Worm (Caenorhabditis elegans) whole organism, midembryonic: ENCODE data around the gene F26G1.1.

Experiments used
- T22C8.4 ChIP-seq: fragments of 200-800 bp; sonication (Bioruptor generic); IDR thresholded peaks from 2 replicates; pipeline ENCODE4 v1.3.6; 2022; ENCODE audit warnings: missing genetic modification characterization, missing compliant biosample characterization
- cog-1 ChIP-seq: sonication (generic microtip); optimal IDR thresholded peaks from 2 replicates; lab custom pipeline; 2016; ENCODE audit warnings: missing genetic modification characterization, missing compliant biosample characterization
- flt-1 ChIP-seq: fragments of 200-800 bp; sonication (Bioruptor generic); IDR thresholded peaks from 2 replicates; pipeline ENCODE4 v1.3.6; 2022; ENCODE audit warnings: missing genetic modification characterization, missing compliant biosample characterization
- klf-2 ChIP-seq: fragments of 200-800 bp; sonication (Bioruptor generic); conservative IDR thresholded peaks from 2 replicates; pipeline ENCODE4 v1.3.6; 2022; ENCODE audit warnings: missing genetic modification reagents, missing genetic modification characterization, missing compliant biosample characterization
- med-1 ChIP-seq: sonication (generic microtip); optimal IDR thresholded peaks from 2 replicates; lab custom pipeline; 2017; ENCODE audit warnings: missing genetic modification characterization, mild to moderate bottlenecking, missing compliant biosample characterization, antibody characterized with exemption, missing genetic modification reagents; ENCODE audit not compliant: insufficient read depth
- ref-1 ChIP-seq: fragments of 200-800 bp; sonication (Bioruptor generic); conservative IDR thresholded peaks from 2 replicates; pipeline ENCODE4 v1.3.6; 2022; ENCODE audit warnings: missing genetic modification reagents, missing genetic modification characterization, missing compliant biosample characterization
- tab-1 ChIP-seq: fragments of 200-800 bp; sonication (Bioruptor generic); IDR thresholded peaks from 2 replicates; pipeline ENCODE4 v1.3.6; 2022; ENCODE audit warnings: missing genetic modification characterization, missing compliant biosample characterization
- ztf-23 ChIP-seq: fragments of 200-800 bp; sonication (Bioruptor generic); IDR thresholded peaks from 2 replicates; pipeline ENCODE4 v1.3.6; 2022; ENCODE audit warnings: missing genetic modification reagents, missing genetic modification characterization, missing compliant biosample characterization
- ztf-29 ChIP-seq: fragments of 200-800 bp; sonication (Bioruptor generic); IDR thresholded peaks from 2 replicates; pipeline ENCODE4 v1.3.6; 2022; ENCODE audit warnings: missing genetic modification reagents, missing genetic modification characterization, missing compliant biosample characterization

Gene F26G1.1

ce11 chrII:4793320-4793719 lies 1.9 kb downstream of the F26G1.1 start:
- TF ChIP-seq ztf-29 (GFP tag; lab: Robert Waterston, UW) (no peak), flt-1 (GFP tag; lab: Robert Waterston, UW) (no peak), cog-1 (tag; lab: Kevin White, UChicago) (no peak), tab-1 (GFP tag; lab: Robert Waterston, UW) (no peak), med-1 (no peak), klf-2 (GFP tag; lab: Robert Waterston, UW) (no peak), ztf-23 (GFP tag; lab: Robert Waterston, UW) (no peak), T22C8.4 (GFP tag; lab: Robert Waterston, UW) (no peak), ref-1 (GFP tag; lab: Robert Waterston, UW) (no peak)

DNA sequence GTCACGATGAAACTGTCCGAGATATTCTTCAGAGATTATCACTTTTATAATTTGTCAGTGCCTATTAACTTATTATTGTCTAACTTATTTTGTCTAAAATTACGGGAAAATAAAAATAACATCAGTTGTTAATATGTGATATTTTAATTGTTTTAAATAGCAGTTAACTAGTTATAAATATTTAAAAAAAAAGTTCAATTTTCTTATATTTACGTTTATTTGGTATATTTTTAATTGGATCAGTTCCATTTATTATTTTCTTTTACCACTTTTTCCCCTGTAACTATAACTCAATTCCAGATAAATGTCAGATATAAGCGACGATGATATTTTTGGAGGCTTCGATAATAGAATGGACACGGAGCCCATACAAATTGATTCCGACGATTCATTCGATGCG lies 4.0 kb downstream of the F26G1.1 start, which contains the start of gene C33F10.4:
Gene C33F10.4 (plus strand): TSS at position 301 of the 400 bp plus-strand sequence.
- TF ChIP-seq flt-1 (GFP tag; lab: Robert Waterston, UW) (no peak), ztf-23 (GFP tag; lab: Robert Waterston, UW) (no peak), ref-1 (GFP tag; lab: Robert Waterston, UW) (no peak)

DNA sequence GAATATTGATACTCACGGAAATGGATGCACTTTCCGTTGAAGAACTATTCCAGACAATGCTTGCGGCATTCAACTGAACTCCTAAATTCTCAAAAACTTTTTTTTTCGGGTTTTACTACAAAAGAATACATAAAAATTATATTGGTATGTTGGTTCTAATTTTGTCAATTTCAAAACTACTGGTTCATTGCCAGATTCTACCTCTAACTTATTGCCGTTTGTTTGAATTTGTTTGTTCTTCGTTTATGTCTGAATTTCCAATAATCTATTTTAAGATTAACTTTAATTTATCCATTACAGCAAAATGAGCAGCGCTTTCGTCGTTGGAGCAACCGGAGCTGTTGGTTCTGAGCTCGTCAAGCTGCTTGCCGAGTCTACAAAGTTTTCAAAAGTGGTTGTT lies 5.7 kb downstream of the F26G1.1 start, which contains the start of gene C33F10.14:
Gene C33F10.14 (plus strand): TSS at position 301 of the 400 bp plus-strand sequence.
- TF ChIP-seq flt-1 (GFP tag; lab: Robert Waterston, UW), result no peak
- TF ChIP-seq med-1, result no peak

DNA sequence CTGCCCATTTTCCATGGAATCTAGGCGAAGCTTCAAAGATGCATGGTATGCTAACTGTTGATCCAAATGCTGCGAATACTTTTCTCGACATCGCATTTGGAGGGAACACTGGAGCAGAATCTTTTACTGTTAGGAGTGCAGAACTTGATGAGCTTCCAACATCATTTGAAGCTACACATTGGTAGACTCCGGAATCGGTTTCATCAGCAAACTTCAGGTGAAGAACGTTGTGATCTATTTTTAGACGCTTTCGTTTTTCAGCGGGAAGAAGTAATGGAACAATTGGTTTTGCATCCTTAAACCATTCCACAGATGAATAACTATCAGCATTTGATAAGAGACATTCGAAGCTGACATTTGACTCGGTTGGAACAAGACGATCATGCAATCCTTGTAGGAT lies 9.1 kb downstream of the F26G1.1 start:
- TF ChIP-seq T22C8.4 (GFP tag; lab: Robert Waterston, UW), result no peak
- TF ChIP-seq cog-1 (tag; lab: Kevin White, UChicago), result no peak
- no peak for TF ChIP-seq ztf-23 (GFP tag; lab: Robert Waterston, UW)
- no peak for TF ChIP-seq ref-1 (GFP tag; lab: Robert Waterston, UW)
- TF ChIP-seq flt-1 (GFP tag; lab: Robert Waterston, UW), result no peak
- TF ChIP-seq med-1, result no peak
- no peak for TF ChIP-seq tab-1 (GFP tag; lab: Robert Waterston, UW)
- TF ChIP-seq ztf-29 (GFP tag; lab: Robert Waterston, UW), result no peak

ce11 chrII:4802917-4803316 lies 11.5 kb downstream of the F26G1.1 start:
- no peak for TF ChIP-seq ztf-29 (GFP tag; lab: Robert Waterston, UW)
- TF ChIP-seq klf-2 (GFP tag; lab: Robert Waterston, UW), result no peak
- no peak for TF ChIP-seq med-1
- no peak for TF ChIP-seq flt-1 (GFP tag; lab: Robert Waterston, UW)
- no peak for TF ChIP-seq tab-1 (GFP tag; lab: Robert Waterston, UW)
- no peak for TF ChIP-seq ref-1 (GFP tag; lab: Robert Waterston, UW)

DNA sequence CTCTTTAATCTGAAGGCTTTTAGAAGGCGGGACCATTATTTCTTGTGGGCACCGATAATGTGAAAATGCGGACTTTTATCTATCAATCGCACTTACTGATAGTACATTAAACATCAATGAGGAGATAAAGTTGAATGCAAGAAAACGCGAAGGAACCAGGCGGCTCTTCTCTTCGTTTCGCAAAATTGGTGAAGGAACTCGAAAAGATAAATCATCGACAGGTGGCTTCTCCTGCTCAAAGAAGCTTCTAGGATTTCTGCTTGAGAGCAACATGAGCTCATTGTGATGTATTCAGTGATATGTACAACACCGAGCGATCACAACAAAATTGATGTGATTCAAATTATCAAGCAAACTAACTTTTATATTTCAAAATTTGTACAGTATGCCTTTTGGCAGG lies 14.4 kb downstream of the F26G1.1 start:
- TF ChIP-seq ztf-23 (GFP tag; lab: Robert Waterston, UW), result no peak

ce11 chrII:4806261-4806660 lies 14.8 kb downstream of the F26G1.1 start:
- TF ChIP-seq klf-2 (GFP tag; lab: Robert Waterston, UW), result no peak
- no peak for TF ChIP-seq ztf-23 (GFP tag; lab: Robert Waterston, UW)
- no peak for TF ChIP-seq ref-1 (GFP tag; lab: Robert Waterston, UW)
- no peak for TF ChIP-seq ztf-29 (GFP tag; lab: Robert Waterston, UW)
- TF ChIP-seq flt-1 (GFP tag; lab: Robert Waterston, UW), result no peak

DNA sequence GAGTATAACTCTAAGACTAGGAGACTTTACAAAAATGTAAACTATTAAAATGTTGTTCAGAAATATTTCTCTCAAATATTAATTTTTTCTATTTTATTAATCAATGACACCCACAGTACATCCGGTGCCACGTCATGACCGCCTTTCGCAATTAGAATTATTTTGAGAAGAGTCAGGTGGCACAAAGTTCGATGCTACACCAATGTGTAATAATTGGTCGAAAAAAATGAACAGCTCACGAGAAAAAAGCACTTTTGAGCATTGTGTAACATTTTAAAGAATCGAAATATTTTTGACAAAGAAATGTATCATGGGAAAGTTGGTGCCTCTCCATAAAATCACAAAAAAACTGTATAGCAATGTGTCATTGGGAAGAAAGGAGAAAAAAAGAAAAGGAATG lies 15.3 kb downstream of the F26G1.1 start:
- TF ChIP-seq cog-1 (tag; lab: Kevin White, UChicago), result no peak
- no peak for TF ChIP-seq tab-1 (GFP tag; lab: Robert Waterston, UW)

ce11 chrII:4811986-4812385 lies 20.6 kb downstream of the F26G1.1 start, which contains the start of gene rig-6:
TSS of gene rig-6 (minus strand) at chrII:4812086.
- TF ChIP-seq ztf-29 (GFP tag; lab: Robert Waterston, UW) (no peak), klf-2 (GFP tag; lab: Robert Waterston, UW) (no peak), ztf-23 (GFP tag; lab: Robert Waterston, UW) (no peak)

DNA sequence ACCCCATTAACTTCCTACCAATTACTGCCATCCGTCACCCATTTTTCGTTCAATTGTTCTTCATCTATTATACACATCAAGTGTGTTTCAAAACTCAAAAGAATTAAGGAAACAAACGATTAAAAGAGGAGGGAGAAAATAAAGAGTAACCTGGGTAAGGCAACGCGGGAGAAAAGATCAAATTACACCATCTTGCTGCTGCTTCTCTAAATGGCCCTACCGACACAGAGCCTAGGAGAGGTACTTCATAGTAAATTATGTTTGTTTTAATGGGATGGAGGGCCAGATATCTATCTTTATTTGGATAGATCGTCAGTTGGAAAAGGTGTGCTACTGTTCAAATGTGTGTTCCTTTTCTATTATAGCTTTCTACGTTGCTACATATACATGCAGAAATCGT lies 23.9 kb downstream of the F26G1.1 start:
- TF ChIP-seq cog-1 (tag; lab: Kevin White, UChicago) (no peak), ztf-29 (GFP tag; lab: Robert Waterston, UW) (no peak), ref-1 (GFP tag; lab: Robert Waterston, UW) (no peak), T22C8.4 (GFP tag; lab: Robert Waterston, UW) (no peak), ztf-23 (GFP tag; lab: Robert Waterston, UW) (no peak), klf-2 (GFP tag; lab: Robert Waterston, UW) (no peak), tab-1 (GFP tag; lab: Robert Waterston, UW) (no peak), flt-1 (GFP tag; lab: Robert Waterston, UW) (no peak)

- TF ChIP-seq med-1, result no peak
Observed at ce11 chrII:4818780-4819179, 27.4 kb downstream of the F26G1.1 start.

DNA sequence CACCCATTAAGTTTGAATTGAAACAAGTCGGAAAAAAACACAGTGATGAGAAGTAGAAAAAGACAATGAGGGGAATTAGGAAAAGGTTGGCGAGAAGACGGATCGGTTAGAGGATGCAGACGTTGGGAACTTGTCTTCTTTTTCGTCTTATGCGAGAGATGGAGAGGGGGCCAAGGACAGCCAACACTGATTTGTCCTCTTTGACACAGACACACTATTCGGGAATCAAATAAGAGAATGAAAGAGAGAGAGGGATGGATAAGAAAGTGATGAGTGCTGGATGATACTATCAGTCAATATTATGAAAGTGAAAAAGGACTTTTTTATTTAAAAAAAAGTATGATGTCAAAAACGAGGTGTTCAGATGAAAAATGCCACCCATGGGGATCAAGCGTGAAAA lies 30.3 kb downstream of the F26G1.1 start, which contains the start of gene lact-5:
Gene lact-5 (minus strand): TSS at position 1 of the 400 bp plus-strand sequence.
- TF ChIP-seq tab-1 (GFP tag; lab: Robert Waterston, UW) (no peak), flt-1 (GFP tag; lab: Robert Waterston, UW) (no peak), ref-1 (GFP tag; lab: Robert Waterston, UW) (no peak), ztf-29 (GFP tag; lab: Robert Waterston, UW) (no peak), T22C8.4 (GFP tag; lab: Robert Waterston, UW) (no peak), cog-1 (tag; lab: Kevin White, UChicago) (no peak), med-1 (no peak), ztf-23 (GFP tag; lab: Robert Waterston, UW) (no peak), klf-2 (GFP tag; lab: Robert Waterston, UW) (no peak)
